Worm (Caenorhabditis elegans): Measurements from ENCODE around the gene lgc-38.

The lgc-38 gene

DNA sequence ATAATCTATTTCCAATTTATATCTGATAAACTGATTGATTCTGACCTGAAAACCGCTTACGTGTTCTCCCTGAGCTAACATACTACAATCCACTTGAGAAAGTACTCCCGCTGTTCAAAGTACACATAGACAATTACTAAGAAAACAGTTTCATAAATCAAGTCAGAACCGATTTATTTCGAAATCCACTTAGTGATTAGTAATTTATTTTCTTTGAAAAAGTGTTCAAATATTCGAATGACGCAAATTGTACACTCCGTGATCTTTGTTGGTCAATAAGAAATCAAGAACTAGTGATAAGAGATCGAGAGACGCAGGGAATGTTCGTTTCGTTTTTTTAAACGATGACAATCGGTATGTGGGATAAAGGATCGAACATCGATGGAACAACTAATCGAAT lies 16.4 kb upstream of the lgc-38 start:
- TF ChIP-seq F37D6.2 (tag; optimal IDR thresholded peaks at IDR 0.05) (no peak), dpl-1 (GFP tag; optimal IDR thresholded peaks at IDR 0.05) (no peak), aha-1 (tag) (peak; percentile 93), tra-1 (GFP tag; IDR thresholded peaks at IDR 0.05) (no peak), ces-1 (GFP tag; optimal IDR thresholded peaks at IDR 0.05) (no peak), snpc-4 (tag; optimal IDR thresholded peaks at IDR 0.05) (no peak), nhr-111 (GFP tag; optimal IDR thresholded peaks at IDR 0.05) (no peak), lin-39 (tag; optimal IDR thresholded peaks at IDR 0.05) (no peak), nhr-6 (tag; optimal IDR thresholded peaks at IDR 0.05) (no peak), unc-130 (GFP tag; optimal IDR thresholded peaks at IDR 0.05) (no peak), ZK546.5 (tag; optimal IDR thresholded peaks at IDR 0.05) (no peak), mdt-29 (GFP tag; IDR thresholded peaks at IDR 0.05) (no peak), saeg-2 (GFP tag; IDR thresholded peaks at IDR 0.05) (no peak), F26F4.8 (GFP tag; conservative IDR thresholded peaks at IDR 0.05) (no peak), dve-1 (tag; optimal IDR thresholded peaks at IDR 0.05; ENCODE audit: insufficient read depth) (peak; percentile 56), daf-16 (GFP tag; optimal IDR thresholded peaks at IDR 0.05) (peak in 1 of 2 experiments; percentile 12), daf-16 (tag; optimal IDR thresholded peaks at IDR 0.05) (peak; percentile 45), mxl-3 (GFP tag; optimal IDR thresholded peaks at IDR 0.05) (no peak), ceh-44 (GFP tag; IDR thresholded peaks at IDR 0.05) (no peak), aly-2 (tag; optimal IDR thresholded peaks at IDR 0.05) (no peak), egl-43 (GFP tag; IDR thresholded peaks at IDR 0.05) (no peak), hlh-11 (tag; optimal IDR thresholded peaks at IDR 0.05) (peak; percentile 37), pqm-1 (tag; optimal IDR thresholded peaks at IDR 0.05) (no peak), nhr-42 (GFP tag; IDR thresholded peaks at IDR 0.05) (no peak), mep-1 (tag; optimal IDR thresholded peaks at IDR 0.05) (no peak), ceh-82 (tag; optimal IDR thresholded peaks at IDR 0.05) (no peak), ZK337.2 (GFP tag; IDR thresholded peaks at IDR 0.05) (no peak), hmg-1.1 (GFP tag; IDR thresholded peaks at IDR 0.05) (no peak), vab-7 (GFP tag; IDR thresholded peaks at IDR 0.05) (no peak), nhr-237 (tag; optimal IDR thresholded peaks at IDR 0.05) (no peak), lin-15B (tag; optimal IDR thresholded peaks at IDR 0.05) (no peak), daf-8 (GFP tag; IDR thresholded peaks at IDR 0.05) (no peak), nhr-11 (tag; optimal IDR thresholded peaks at IDR 0.05) (no peak)

DNA sequence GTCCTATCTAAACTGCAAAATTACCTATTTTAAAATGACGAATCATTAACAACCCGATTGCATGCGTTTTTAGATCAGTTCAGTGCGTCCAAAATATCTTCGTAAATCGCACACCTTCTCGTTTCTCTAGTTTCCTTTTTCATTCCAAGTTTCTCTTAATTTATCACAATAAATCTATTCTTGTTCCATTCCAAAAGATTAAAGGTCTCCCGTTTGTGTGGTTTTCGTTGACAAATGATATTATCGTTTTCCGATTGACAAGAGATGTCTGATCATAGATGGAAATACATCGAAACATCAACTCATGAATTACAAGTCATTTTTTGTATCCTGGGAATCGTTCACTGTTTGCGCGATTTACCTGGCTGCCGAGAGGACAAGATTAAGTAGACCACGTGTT lies 15.8 kb upstream of the lgc-38 start:
- TF ChIP-seq F44E2.7 (GFP tag; IDR thresholded peaks at IDR 0.05) (no peak), ces-1 (GFP tag; optimal IDR thresholded peaks at IDR 0.05) (no peak), nhr-28 (tag; optimal IDR thresholded peaks at IDR 0.05) (peak; percentile 69), mxl-3 (GFP tag; optimal IDR thresholded peaks at IDR 0.05) (peak; percentile 20), mep-1 (tag; optimal IDR thresholded peaks at IDR 0.05) (no peak), daf-8 (GFP tag; IDR thresholded peaks at IDR 0.05) (no peak), daf-16 (GFP tag; optimal IDR thresholded peaks at IDR 0.05) (no peak), daf-16 (tag; optimal IDR thresholded peaks at IDR 0.05) (peak; percentile 5), ceh-20 (GFP tag; IDR thresholded peaks at IDR 0.05) (no peak), rbr-2 (tag; optimal IDR thresholded peaks at IDR 0.05) (no peak), hlh-11 (tag; optimal IDR thresholded peaks at IDR 0.05) (peak; percentile 7), spr-1 (tag; optimal IDR thresholded peaks at IDR 0.05) (no peak), tag-97 (GFP tag; IDR thresholded peaks at IDR 0.05) (no peak), ceh-32 (tag; optimal IDR thresholded peaks at IDR 0.05; ENCODE audit: poor library complexity) (no peak), snpc-4 (tag; optimal IDR thresholded peaks at IDR 0.05) (no peak)

ce11 chrIII:7002143-7002542 lies 6.8 kb upstream of the lgc-38 start:
- TF ChIP-seq aha-1 (tag) (peak; percentile 40), skn-1 (tag; optimal IDR thresholded peaks at IDR 0.05) (no peak), unc-62 (GFP tag; optimal IDR thresholded peaks at IDR 0.05 in 1 of 2) (peak in 1 of 2 experiments; percentile 98), unc-62 (tag; optimal IDR thresholded peaks at IDR 0.05) (no peak)

All from whole organism, L4 larva.